Worm (Caenorhabditis elegans) whole organism, L3 larva: ENCODE data around the gene F18E9.8.

Experiments
- aly-2 ChIP-seq: fragments of 150-350 bp; optimal IDR thresholded peaks from 2 replicates; lab custom pipeline; 2014; ENCODE audit warnings: missing biosample characterization, missing genetic modification characterization
- ama-1 ChIP-seq: fragments of 150-350 bp; optimal IDR thresholded peaks from 2 replicates; lab custom pipeline; 2018
- ceh-28 ChIP-seq: fragments of 150-350 bp; optimal IDR thresholded peaks from 2 replicates; lab custom pipeline; 2014; ENCODE audit warnings: missing biosample characterization, missing genetic modification reagents, missing genetic modification characterization
- elt-2 ChIP-seq: sonication (generic microtip); optimal IDR thresholded peaks from 2 replicates; lab custom pipeline; 2016; ENCODE audit warnings: missing genetic modification reagents, mild to moderate bottlenecking, missing genetic modification characterization, missing compliant biosample characterization
- fkh-10 ChIP-seq: sonication (generic microtip); optimal IDR thresholded peaks from 2 replicates; lab custom pipeline; 2017; ENCODE audit warnings: missing biosample characterization, missing genetic modification reagents, missing genetic modification characterization
- nhr-77 ChIP-seq: fragments of 150-350 bp; optimal IDR thresholded peaks from 2 replicates; lab custom pipeline; 2014; ENCODE audit warnings: missing biosample characterization, missing genetic modification characterization
- skn-1 ChIP-seq: fragments of 150-350 bp; optimal IDR thresholded peaks from 2 replicates; lab custom pipeline; 2014; ENCODE audit warnings: missing biosample characterization, missing genetic modification characterization
- snpc-4 ChIP-seq: fragments of 150-350 bp; optimal IDR thresholded peaks from 2 replicates; lab custom pipeline; 2014; ENCODE audit warnings: missing biosample characterization, missing genetic modification characterization
- unc-62 ChIP-seq: fragments of 150-350 bp; sonication (generic microtip); optimal IDR thresholded peaks from 4 replicates; lab custom pipeline; 2014; ENCODE audit warnings: missing biosample characterization, missing genetic modification reagents, missing genetic modification characterization

ce11 chrX:8592881-8593280 is 11.5 kb upstream of the F18E9.8 start, which contains the start of gene nlp-7:
- TF ChIP-seq fkh-10 = no peak
- no peak for TF ChIP-seq skn-1
- TF ChIP-seq aly-2 (tag; lab: Kevin White, UChicago) = no peak
- no peak for TF ChIP-seq ceh-28 (tag; lab: Kevin White, UChicago)
- no peak for TF ChIP-seq unc-62 (GFP tag; lab: Kevin White, UChicago)
- no peak for TF ChIP-seq elt-2 (tag; lab: Kevin White, UChicago)
- TF ChIP-seq nhr-77 (tag; lab: Kevin White, UChicago) = no peak
- TF ChIP-seq snpc-4 (tag; lab: Kevin White, UChicago) = no peak
- no peak for TF ChIP-seq ama-1 (lab: Kevin White, UChicago)
